Fruit fly (Drosophila melanogaster): Measurements from ENCODE around the gene capt.

The capt gene

DNA sequence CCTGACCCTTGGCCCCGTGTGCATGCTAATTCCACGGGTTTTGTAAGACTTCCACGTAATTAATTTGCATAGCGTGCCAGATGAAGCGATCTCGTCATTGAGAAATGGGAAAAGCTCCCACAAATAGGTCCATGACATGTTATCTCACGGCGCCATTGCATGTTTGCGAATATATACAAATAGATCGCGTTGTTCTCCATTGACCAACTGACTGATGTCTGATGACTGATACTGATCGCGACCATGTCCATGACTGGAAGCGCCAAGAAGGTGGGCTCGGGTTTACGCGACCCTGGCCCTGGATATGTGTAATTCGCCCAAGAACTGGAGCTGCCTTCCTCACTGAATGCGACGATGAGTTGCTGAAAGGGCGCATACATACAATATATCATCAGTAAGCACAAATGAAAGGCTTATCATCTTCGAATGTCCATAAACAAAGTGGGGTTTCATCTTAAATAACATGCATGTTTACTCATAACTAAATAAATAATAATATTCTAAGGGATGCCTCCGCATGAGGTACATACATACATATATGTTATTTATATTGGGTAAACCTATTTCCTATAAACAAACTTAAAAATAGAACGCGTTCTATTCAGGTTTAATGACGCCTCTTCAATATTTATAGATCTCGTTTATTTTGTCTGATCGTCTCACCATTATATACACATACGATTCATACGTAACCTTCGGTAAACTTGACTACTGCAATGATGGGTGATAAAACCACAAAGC is 34.8 kb downstream of the capt start (continued):
- TF ChIP-seq sens-2 (GFP tag; IDR thresholded peaks at IDR 0.05) (no peak), CG32772 (GFP tag; IDR thresholded peaks at IDR 0.05) (no peak), dan (GFP tag; IDR thresholded peaks at IDR 0.05) (no peak), Nf-YC (tag; optimal IDR thresholded peaks at IDR 0.05) (no peak), zfh1 (GFP tag; IDR thresholded peaks at IDR 0.05) (peak; percentile 46; the same call in 1 of the 3 replicates), kay (GFP tag; optimal IDR thresholded peaks at IDR 0.05) (no peak), CG7556 (GFP tag; optimal IDR thresholded peaks at IDR 0.05) (peak; percentile 34), scrt (GFP tag; optimal IDR thresholded peaks at IDR 0.05) (no peak), hkb (optimal IDR thresholded peaks at IDR 0.05) (no peak), hkb (GFP tag; IDR thresholded peaks at IDR 0.05) (no peak), Side (GFP tag; optimal IDR thresholded peaks at IDR 0.05) (no peak), NK7.1 (GFP tag; optimal IDR thresholded peaks at IDR 0.05) (no peak), CG1792 (GFP tag; optimal IDR thresholded peaks at IDR 0.05) (no peak), ac (GFP tag; optimal IDR thresholded peaks at IDR 0.05) (peak; percentile 49), Fer1 (GFP tag; optimal IDR thresholded peaks at IDR 0.05) (no peak), gro (GFP tag; optimal IDR thresholded peaks at IDR 0.05) (no peak), Nf-YA (GFP tag; IDR thresholded peaks at IDR 0.05) (no peak), croc (GFP tag; conservative IDR thresholded peaks at IDR 0.05) (no peak), Jarid2 (GFP tag; optimal IDR thresholded peaks at IDR 0.05) (peak; percentile 4), CG2199 (GFP tag; IDR thresholded peaks at IDR 0.05) (no peak), schlank (tag; optimal IDR thresholded peaks at IDR 0.05) (no peak), CG2678 (tag; optimal IDR thresholded peaks at IDR 0.05) (peak; percentile 72), dpn (GFP tag; optimal IDR thresholded peaks at IDR 0.05) (no peak), fd96Cb (tag; optimal IDR thresholded peaks at IDR 0.05) (peak; percentile 29), gce (GFP tag; IDR thresholded peaks at IDR 0.05) (no peak), CG11456 (GFP tag; IDR thresholded peaks at IDR 0.05) (no peak), nerfin-1 (tag; optimal IDR thresholded peaks at IDR 0.05) (peak; percentile 68), luna (GFP tag; optimal IDR thresholded peaks at IDR 0.05) (no peak), Hmx (GFP tag; optimal IDR thresholded peaks at IDR 0.05) (no peak), CG32767 (GFP tag; IDR thresholded peaks at IDR 0.05) (no peak), Ravus (GFP tag; IDR thresholded peaks at IDR 0.05) (no peak), CG16863 (GFP tag; optimal IDR thresholded peaks at IDR 0.05) (no peak), sens (GFP tag) (peak; percentile 88), cwo (GFP tag; optimal IDR thresholded peaks at IDR 0.05) (peak; percentile 29), CG6854 (GFP tag; optimal IDR thresholded peaks at IDR 0.05) (no peak), lbe (GFP tag; optimal IDR thresholded peaks at IDR 0.05) (no peak), odd (GFP tag; optimal IDR thresholded peaks at IDR 0.05) (peak; percentile 20), sqz (GFP tag; optimal IDR thresholded peaks at IDR 0.05) (no peak), Vsx1 (GFP tag; optimal IDR thresholded peaks at IDR 0.05) (peak; percentile 45)

DNA sequence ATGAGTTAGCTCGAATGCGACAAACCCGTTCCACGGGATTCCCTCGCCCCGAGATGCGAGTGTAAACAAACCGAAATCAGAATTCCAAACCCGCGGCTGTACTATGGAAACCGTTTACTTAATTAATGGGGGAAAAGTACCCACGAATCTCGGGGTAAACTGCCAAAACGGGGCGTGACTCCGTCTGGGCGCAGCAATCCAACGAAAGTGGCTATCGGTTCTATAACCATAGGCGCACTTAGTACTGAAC is 35.4 kb downstream of the capt start:
- TF ChIP-seq CoRest (tag; optimal IDR thresholded peaks at IDR 0.05) (no peak), chm (GFP tag; IDR thresholded peaks at IDR 0.05) (no peak), CG13894 (tag; optimal IDR thresholded peaks at IDR 0.05) (peak; percentile 37), CG3995 (GFP tag; optimal IDR thresholded peaks at IDR 0.05) (no peak), Ets65A (GFP tag) (peak; percentile 61), B-H2 (GFP tag; optimal IDR thresholded peaks at IDR 0.05) (no peak), sd (tag; optimal IDR thresholded peaks at IDR 0.05) (peak; percentile 80), tna (GFP tag; IDR thresholded peaks at IDR 0.05; ENCODE audit: partially characterized antibody) (no peak)
